Fruit fly (Drosophila melanogaster): Measurements from ENCODE around the gene btl.

Gene btl

dm6 chr3L:14075472-14075871 is at the start of gene btl:
Gene btl, plus strand, starts transcription at chr3L:14075772.
- no peak for TF ChIP-seq N (GFP tag; optimal IDR thresholded peaks at IDR 0.05)
- TF ChIP-seq Hnf4 (GFP tag; optimal IDR thresholded peaks at IDR 0.05): no peak
- no peak for TF ChIP-seq Hr83 (GFP tag; optimal IDR thresholded peaks at IDR 0.05; ENCODE audit: poor library complexity, severe bottlenecking)
- no peak for TF ChIP-seq Rel (GFP tag; optimal IDR thresholded peaks at IDR 0.05)
- no peak for TF ChIP-seq Rel (tag; optimal IDR thresholded peaks at IDR 0.05)
- no peak for TF ChIP-seq HLH106 (tag; optimal IDR thresholded peaks at IDR 0.05)
- no peak for TF ChIP-seq brk (GFP tag; optimal IDR thresholded peaks at IDR 0.05)
- no peak for TF ChIP-seq usp (GFP tag; optimal IDR thresholded peaks at IDR 0.05)
- TF ChIP-seq Jra (GFP tag; optimal IDR thresholded peaks at IDR 0.05): no peak
- TF ChIP-seq Dfd (GFP tag; optimal IDR thresholded peaks at IDR 0.05): no peak
- no peak for TF ChIP-seq dsf (GFP tag; optimal IDR thresholded peaks at IDR 0.05; ENCODE audit: borderline replicate concordance)
- TF ChIP-seq Dif (GFP tag; optimal IDR thresholded peaks at IDR 0.05; ENCODE audit: partially characterized antibody): no peak
- TF ChIP-seq Abd-B (GFP tag; optimal IDR thresholded peaks at IDR 0.05): no peak
- TF ChIP-seq h (GFP tag; optimal IDR thresholded peaks at IDR 0.05): no peak
- TF ChIP-seq lola (GFP tag; optimal IDR thresholded peaks at IDR 0.05): no peak
- TF ChIP-seq dmrt93B (GFP tag; optimal IDR thresholded peaks at IDR 0.05): no peak
- no peak for TF ChIP-seq sv (GFP tag; optimal IDR thresholded peaks at IDR 0.05)
- TF ChIP-seq rgr (GFP tag; optimal IDR thresholded peaks at IDR 0.05): no peak
- TF ChIP-seq sage (GFP tag; optimal IDR thresholded peaks at IDR 0.05): no peak

DNA sequence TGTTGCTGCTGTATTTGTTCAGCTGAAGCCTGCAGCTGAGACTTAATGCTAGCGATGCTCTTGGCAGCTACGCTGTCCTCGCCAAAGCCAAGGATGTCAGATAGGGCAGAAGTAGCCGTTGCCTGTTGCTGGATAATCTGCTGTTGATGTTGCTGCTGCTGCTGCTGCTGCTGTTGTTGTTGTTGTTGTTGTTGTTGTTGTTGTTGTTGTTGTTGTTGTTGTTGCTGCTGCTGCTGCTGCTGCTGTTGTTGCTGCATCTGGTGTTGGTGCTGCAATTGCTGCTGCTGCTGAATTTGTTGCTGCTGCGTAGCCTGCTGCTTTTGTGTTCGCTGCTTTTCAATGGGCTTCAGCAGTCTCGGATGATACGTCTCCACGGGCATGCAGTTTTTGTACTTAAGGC is 48.0 kb upstream of the btl start:
- TF ChIP-seq Dfd (GFP tag; optimal IDR thresholded peaks at IDR 0.05) (peak; percentile 88), CrebA (GFP tag; optimal IDR thresholded peaks at IDR 0.05; ENCODE audit: borderline replicate concordance) (no peak)

dm6 chr3L:14028485-14029384 is 46.8 kb upstream of the btl start, which contains the start of gene Ptip:
Gene Ptip, minus strand, starts transcription at chr3L:14029121.
- TF ChIP-seq foxo (GFP tag; optimal IDR thresholded peaks at IDR 0.05) (peak in 1 of 2 experiments; percentile 1), Sp1 (GFP tag; optimal IDR thresholded peaks at IDR 0.05) (no peak), rgr (GFP tag; optimal IDR thresholded peaks at IDR 0.05) (no peak), Mio (GFP tag; optimal IDR thresholded peaks at IDR 0.05) (no peak), br (GFP tag; optimal IDR thresholded peaks at IDR 0.05) (no peak), jim (GFP tag; optimal IDR thresholded peaks at IDR 0.05) (no peak), Myc (optimal IDR thresholded peaks at IDR 0.05) (no peak), Jra (GFP tag; optimal IDR thresholded peaks at IDR 0.05) (no peak), CG9705 (GFP tag; optimal IDR thresholded peaks at IDR 0.05) (no peak), Hr78 (GFP tag; optimal IDR thresholded peaks at IDR 0.05) (no peak), CG32264 (GFP tag; optimal IDR thresholded peaks at IDR 0.05) (no peak), Abd-B (GFP tag; optimal IDR thresholded peaks at IDR 0.05) (no peak), ey (GFP tag; optimal IDR thresholded peaks at IDR 0.05) (no peak), Dfd (GFP tag; optimal IDR thresholded peaks at IDR 0.05) (peak; percentile 11), dsf (GFP tag; optimal IDR thresholded peaks at IDR 0.05; ENCODE audit: borderline replicate concordance) (no peak), woc (GFP tag; optimal IDR thresholded peaks at IDR 0.05) (peak; percentile 72), lola (GFP tag; optimal IDR thresholded peaks at IDR 0.05) (no peak), tai (GFP tag; optimal IDR thresholded peaks at IDR 0.05) (no peak), HLH106 (tag; optimal IDR thresholded peaks at IDR 0.05) (peak; percentile 5), h (GFP tag; optimal IDR thresholded peaks at IDR 0.05) (peak; percentile 19), OdsH (GFP tag; optimal IDR thresholded peaks at IDR 0.05) (peak; percentile 7), dmrt93B (GFP tag; optimal IDR thresholded peaks at IDR 0.05) (no peak), Vsx2 (GFP tag; optimal IDR thresholded peaks at IDR 0.05; ENCODE audit: partially characterized antibody) (no peak), Dif (GFP tag; optimal IDR thresholded peaks at IDR 0.05; ENCODE audit: partially characterized antibody) (no peak), sage (GFP tag; optimal IDR thresholded peaks at IDR 0.05) (peak; percentile 26), N (GFP tag; optimal IDR thresholded peaks at IDR 0.05) (peak; percentile 58), psq (GFP tag; optimal IDR thresholded peaks at IDR 0.05) (peak; percentile 3), CrebA (GFP tag; optimal IDR thresholded peaks at IDR 0.05; ENCODE audit: borderline replicate concordance) (no peak), brk (GFP tag; optimal IDR thresholded peaks at IDR 0.05) (no peak), Hr83 (GFP tag; optimal IDR thresholded peaks at IDR 0.05; ENCODE audit: poor library complexity, severe bottlenecking) (peak; percentile 83), GATAd (GFP tag; optimal IDR thresholded peaks at IDR 0.05) (no peak), fru (GFP tag; optimal IDR thresholded peaks at IDR 0.05) (no peak), pan (optimal IDR thresholded peaks at IDR 0.05) (no peak), usp (GFP tag; optimal IDR thresholded peaks at IDR 0.05) (no peak), Hnf4 (GFP tag; optimal IDR thresholded peaks at IDR 0.05) (no peak), Rel (GFP tag; optimal IDR thresholded peaks at IDR 0.05) (no peak), Rel (tag; optimal IDR thresholded peaks at IDR 0.05) (peak; percentile 40), dl (GFP tag; optimal IDR thresholded peaks at IDR 0.05; ENCODE audit: insufficient read depth in 1 of 2, partially characterized antibody in 2 of 2) (no peak)

Data from whole organism, wandering third instar larva.